Fruit fly (Drosophila melanogaster) whole organism, embryonic: ENCODE measurements around the gene BOD1.

Source experiments
- C15 ChIP-seq: fragments of 200-800 bp; sonication (Bioruptor generic); IDR thresholded peaks from 3 replicates; pipeline ENCODE4 v1.3.6; 2022; ENCODE audit warnings: missing biosample characterization, missing genetic modification characterization
- CG10565 ChIP-seq: fragments of 200-800 bp; sonication (Bioruptor generic); optimal IDR thresholded peaks from 3 replicates; lab custom pipeline; 2016; ENCODE audit warnings: missing biosample characterization, mild to moderate bottlenecking, missing genetic modification characterization
- CG11247 ChIP-seq: fragments of 200-800 bp; sonication (Bioruptor generic); IDR thresholded peaks from 2 replicates; pipeline ENCODE4 v1.3.6; 2022; ENCODE audit warnings: missing biosample characterization, missing genetic modification characterization
- CG12071 ChIP-seq: fragments of 200-800 bp; sonication (Bioruptor generic); optimal IDR thresholded peaks from 3 replicates; lab custom pipeline; 2018; ENCODE audit warnings: missing biosample characterization, mild to moderate bottlenecking, missing genetic modification characterization
- CG12391 ChIP-seq: fragments of 200-800 bp; sonication (Bioruptor generic); optimal IDR thresholded peaks from 3 replicates; lab custom pipeline; 2018; ENCODE audit warnings: missing biosample characterization, mild to moderate bottlenecking, missing genetic modification characterization, moderate library complexity
- CG15011 ChIP-seq: fragments of 200-800 bp; sonication (Bioruptor generic); optimal IDR thresholded peaks from 3 replicates; lab custom pipeline; 2018; ENCODE audit warnings: missing biosample characterization, mild to moderate bottlenecking, missing genetic modification characterization
- CG1529 ChIP-seq: fragments of 200-800 bp; sonication (Bioruptor generic); optimal IDR thresholded peaks from 3 replicates; lab custom pipeline; 2018; ENCODE audit warnings: missing biosample characterization, missing genetic modification characterization
- CG18011 ChIP-seq: fragments of 200-800 bp; sonication (Bioruptor generic); optimal IDR thresholded peaks from 2 replicates; lab custom pipeline; 2017; ENCODE audit warnings: missing biosample characterization, missing genetic modification characterization, mild to moderate bottlenecking, moderate library complexity, missing genotype
- CG2875 ChIP-seq: fragments of 200-800 bp; sonication (Bioruptor generic); optimal IDR thresholded peaks from 2 replicates; lab custom pipeline; 2017; ENCODE audit warnings: missing biosample characterization, mild to moderate bottlenecking, missing genetic modification characterization, missing genetic modification reagents
- CG34376 ChIP-seq: fragments of 200-800 bp; sonication (Bioruptor generic); optimal IDR thresholded peaks from 2 replicates; lab custom pipeline; 2018; ENCODE audit warnings: missing biosample characterization, mild to moderate bottlenecking, missing genetic modification characterization
- CG3726 ChIP-seq: fragments of 200-800 bp; sonication (Bioruptor generic); IDR thresholded peaks from 3 replicates; pipeline ENCODE4, ENCODE4 v1.3.6; 2022; ENCODE audit warnings: missing biosample characterization, missing genetic modification characterization
- CG3995 ChIP-seq: fragments of 200-800 bp; sonication (Bioruptor generic); optimal IDR thresholded peaks from 3 replicates; lab custom pipeline; 2016; ENCODE audit warnings: missing biosample characterization, missing genetic modification characterization
- CG6683 ChIP-seq: fragments of 200-800 bp; sonication (Bioruptor generic); optimal IDR thresholded peaks from 2 replicates; lab custom pipeline; 2017; ENCODE audit warnings: missing biosample characterization, mild to moderate bottlenecking, missing genetic modification characterization, missing genetic modification reagents
- CG6689 ChIP-seq: fragments of 200-800 bp; sonication (Bioruptor generic); IDR thresholded peaks from 2 replicates; pipeline ENCODE4 v1.3.6; 2022; ENCODE audit warnings: missing biosample characterization, missing genetic modification characterization
- CG6765 ChIP-seq: fragments of 200-800 bp; sonication (Bioruptor generic); optimal IDR thresholded peaks from 3 replicates; lab custom pipeline; 2017; ENCODE audit warnings: missing biosample characterization, mild to moderate bottlenecking, missing genetic modification characterization
- CG6791 ChIP-seq: fragments of 200-800 bp; sonication (Bioruptor generic); IDR thresholded peaks from 3 replicates; pipeline ENCODE4 v1.3.6; 2022; ENCODE audit warnings: missing biosample characterization, missing genetic modification characterization; ENCODE audit not compliant: partially characterized antibody
- CG6854 ChIP-seq: fragments of 200-800 bp; sonication (Bioruptor generic); optimal IDR thresholded peaks from 3 replicates; lab custom pipeline; 2017; ENCODE audit warnings: missing biosample characterization, mild to moderate bottlenecking, missing genetic modification characterization
- CG8765 ChIP-seq: fragments of 200-800 bp; sonication (Bioruptor generic); IDR thresholded peaks from 2 replicates; pipeline ENCODE4 v1.3.6; 2022; ENCODE audit warnings: missing biosample characterization, missing genetic modification characterization
- CG9215 ChIP-seq: fragments of 200-800 bp; sonication (Bioruptor generic); IDR thresholded peaks from 2 replicates; pipeline ENCODE4 v1.3.6; 2022; ENCODE audit warnings: missing biosample characterization, missing genetic modification characterization
- CTCF ChIP-seq: fragments of 200-800 bp; sonication (Bioruptor generic); optimal IDR thresholded peaks from 2 replicates; lab custom pipeline; 2017; ENCODE audit warnings: missing biosample characterization, mild to moderate bottlenecking, missing genetic modification characterization, moderate library complexity
- Chrac-16 ChIP-seq: fragments of 200-800 bp; sonication (Bioruptor generic); optimal IDR thresholded peaks from 3 replicates; lab custom pipeline; 2016; ENCODE audit warnings: missing biosample characterization, missing genetic modification characterization
- Dip3 ChIP-seq: fragments of 200-800 bp; sonication (Bioruptor generic); optimal IDR thresholded peaks from 3 replicates; lab custom pipeline; 2016; ENCODE audit warnings: missing biosample characterization, missing genetic modification characterization
- Fer1 ChIP-seq: fragments of 200-800 bp; sonication (Bioruptor generic); optimal IDR thresholded peaks from 2 replicates; lab custom pipeline; 2017; ENCODE audit warnings: missing biosample characterization, mild to moderate bottlenecking, missing genetic modification characterization
- Jarid2 ChIP-seq: fragments of 200-800 bp; sonication (Bioruptor generic); optimal IDR thresholded peaks from 3 replicates; lab custom pipeline; 2017; ENCODE audit warnings: mild to moderate bottlenecking, missing biosample characterization, missing genetic modification reagents, missing genetic modification characterization
- Lhr ChIP-seq: fragments of 200-800 bp; sonication (Bioruptor generic); optimal IDR thresholded peaks from 3 replicates; lab custom pipeline; 2017; ENCODE audit warnings: mild to moderate bottlenecking, missing biosample characterization, missing genetic modification reagents, missing genetic modification characterization
- Nf-YC ChIP-seq: fragments of 200-800 bp; optimal IDR thresholded peaks from 3 replicates; lab custom pipeline; 2019; ENCODE audit warnings: missing biosample characterization, mild to moderate bottlenecking, missing genetic modification characterization, moderate library complexity
- NfI ChIP-seq: fragments of 200-800 bp; sonication (Bioruptor generic); optimal IDR thresholded peaks from 3 replicates; lab custom pipeline; 2018; ENCODE audit warnings: missing biosample characterization, mild to moderate bottlenecking, missing genetic modification characterization, moderate library complexity
- PHDP ChIP-seq: fragments of 200-800 bp; sonication (Bioruptor generic); optimal IDR thresholded peaks from 3 replicates; lab custom pipeline; 2018; ENCODE audit warnings: missing biosample characterization, mild to moderate bottlenecking, missing genetic modification characterization, moderate library complexity
- Ptx1 ChIP-seq: fragments of 200-800 bp; sonication (Bioruptor generic); IDR thresholded peaks from 2 replicates; pipeline ENCODE4 v1.3.6; 2022; ENCODE audit warnings: missing biosample characterization, missing genetic modification characterization
- ase ChIP-seq: fragments of 200-800 bp; sonication (Bioruptor generic); IDR thresholded peaks from 3 replicates; pipeline ENCODE4 v1.3.6; 2022; ENCODE audit warnings: missing biosample characterization, missing genetic modification characterization
- az2 ChIP-seq: fragments of 200-800 bp; sonication (Bioruptor generic); optimal IDR thresholded peaks from 3 replicates; lab custom pipeline; 2016; ENCODE audit warnings: missing biosample characterization, missing genetic modification characterization
- cad ChIP-seq: fragments of >200 bp; optimal IDR thresholded peaks from 2 replicates; lab custom pipeline; 2017; ENCODE audit warnings: missing biosample characterization, missing genetic modification characterization
- crol ChIP-seq: fragments of 200-800 bp; sonication (Bioruptor generic); IDR thresholded peaks from 2 replicates; pipeline ENCODE4 v1.3.6; 2022; ENCODE audit warnings: missing biosample characterization, missing genetic modification characterization
- da ChIP-seq: fragments of 200-800 bp; sonication (Bioruptor generic); optimal IDR thresholded peaks from 2 replicates; lab custom pipeline; 2016; ENCODE audit warnings: missing biosample characterization, missing genetic modification characterization
- fd3F ChIP-seq: fragments of 200-800 bp; sonication (Bioruptor generic); optimal IDR thresholded peaks from 2 replicates; lab custom pipeline; 2018; ENCODE audit warnings: missing biosample characterization, mild to moderate bottlenecking, missing genetic modification characterization, moderate library complexity
- fu2 ChIP-seq: fragments of 200-800 bp; sonication (Bioruptor generic); optimal IDR thresholded peaks from 2 replicates; lab custom pipeline; 2016; ENCODE audit warnings: missing biosample characterization, missing genetic modification characterization
- gce ChIP-seq: fragments of 200-800 bp; sonication (Bioruptor generic); IDR thresholded peaks from 3 replicates; pipeline ENCODE4 v1.3.6; 2022; ENCODE audit warnings: missing biosample characterization, missing genetic modification characterization
- gcm ChIP-seq: fragments of 200-800 bp; sonication (Bioruptor generic); optimal IDR thresholded peaks from 2 replicates; lab custom pipeline; 2019; ENCODE audit warnings: missing biosample characterization, mild to moderate bottlenecking, missing genetic modification characterization, moderate library complexity
- hb ChIP-seq: fragments of 200-800 bp; sonication (Bioruptor generic); IDR thresholded peaks from 3 replicates; pipeline ENCODE4 v1.3.6; 2022; ENCODE audit warnings: missing biosample characterization, missing genetic modification characterization; ENCODE audit not compliant: partially characterized antibody
- inv ChIP-seq: fragments of 200-800 bp; sonication (Bioruptor generic); IDR thresholded peaks from 2 replicates; pipeline ENCODE4 v1.3.6; 2022; ENCODE audit warnings: missing biosample characterization, missing genetic modification characterization; ENCODE audit not compliant: partially characterized antibody
- mirr ChIP-seq: fragments of 200-800 bp; sonication (Bioruptor generic); optimal IDR thresholded peaks from 3 replicates; lab custom pipeline; 2018; ENCODE audit warnings: missing biosample characterization, mild to moderate bottlenecking, missing genetic modification characterization
- run ChIP-seq: fragments of 200-800 bp; sonication (Bioruptor generic); optimal IDR thresholded peaks from 3 replicates; lab custom pipeline; 2018; ENCODE audit warnings: missing biosample characterization, mild to moderate bottlenecking, missing genetic modification characterization
- salm ChIP-seq: fragments of 200-800 bp; sonication (Bioruptor generic); optimal IDR thresholded peaks from 2 replicates; lab custom pipeline; 2018; ENCODE audit warnings: missing biosample characterization, mild to moderate bottlenecking, missing genetic modification characterization
- shn ChIP-seq: fragments of 200-800 bp; sonication (Bioruptor generic); optimal IDR thresholded peaks from 3 replicates; lab custom pipeline; 2016; ENCODE audit warnings: missing biosample characterization, missing genetic modification characterization
- slbo ChIP-seq: fragments of 200-800 bp; sonication (Bioruptor generic); IDR thresholded peaks from 2 replicates; pipeline ENCODE4 v1.3.6; 2022; ENCODE audit warnings: missing biosample characterization, missing genetic modification characterization
- sna ChIP-seq: fragments of 200-800 bp; sonication (Bioruptor generic); IDR thresholded peaks from 2 replicates; pipeline ENCODE4 v1.3.6; 2022; ENCODE audit warnings: missing biosample characterization, missing genetic modification characterization; ENCODE audit not compliant: partially characterized antibody
- so ChIP-seq: fragments of 200-800 bp; sonication (Bioruptor generic); IDR thresholded peaks from 3 replicates; pipeline ENCODE4 v1.3.6; 2022; ENCODE audit warnings: missing biosample characterization, missing genetic modification characterization
- tll ChIP-seq, 2 experiments: fragments of 200-800 bp in 1 of 2; fragments of >200 bp in 1 of 2; sonication (Bioruptor generic) in 1 of 2; optimal IDR thresholded peaks; 2 replicates each; lab custom pipeline; 2017 to 2019; ENCODE audit warnings: missing biosample characterization in 2 of 2, missing genetic modification characterization in 2 of 2, mild to moderate bottlenecking in 1 of 2, moderate library complexity in 1 of 2
- wek ChIP-seq: fragments of 200-800 bp; sonication (Bioruptor generic); optimal IDR thresholded peaks from 3 replicates; lab custom pipeline; 2018; ENCODE audit warnings: missing biosample characterization, mild to moderate bottlenecking, missing genetic modification characterization, moderate library complexity
- zen ChIP-seq: fragments of 200-800 bp; sonication (Bioruptor generic); optimal IDR thresholded peaks from 3 replicates; lab custom pipeline; 2018; ENCODE audit warnings: missing biosample characterization, mild to moderate bottlenecking, missing genetic modification characterization, moderate library complexity

Gene BOD1

DNA sequence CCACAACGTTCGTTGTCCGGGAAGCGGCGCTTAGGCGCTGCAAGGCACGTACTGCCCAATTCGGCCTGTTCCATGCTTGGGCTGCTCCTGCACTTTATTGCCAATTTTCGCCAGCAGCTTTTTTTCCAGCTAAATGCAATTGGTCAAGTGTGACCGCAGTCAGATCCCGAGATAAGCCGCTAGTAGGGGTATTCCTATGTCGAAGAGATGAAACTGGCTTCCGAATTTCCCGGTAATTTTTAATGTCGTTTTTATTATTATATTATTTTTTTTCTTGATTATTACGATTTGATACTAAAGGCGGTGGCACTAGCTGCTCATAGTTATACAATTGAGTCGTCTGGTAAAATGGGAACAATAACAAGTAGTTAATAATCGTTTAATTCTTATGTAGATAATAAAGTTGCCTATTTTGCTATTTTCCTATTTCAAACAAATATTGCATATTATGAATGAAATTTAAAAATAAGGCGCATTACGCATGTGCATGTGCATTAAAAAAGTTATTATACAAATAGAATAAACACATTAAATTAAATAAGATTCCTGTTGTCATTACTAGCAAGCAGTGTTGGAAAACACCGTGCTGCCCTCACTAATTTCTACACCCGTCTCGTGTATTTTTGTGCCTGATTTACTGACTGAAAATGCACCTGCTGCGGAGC is 21.6 kb upstream of the BOD1 start, which contains the start of the genes CG5003 and mRpS22 (continued):
- TF ChIP-seq CG6854 (GFP tag; lab: Kevin White, UChicago) (no peak), CG6791 (GFP tag; lab: Robert Waterston, UW) (no peak), crol (GFP tag; lab: Robert Waterston, UW) (no peak), az2 (GFP tag; lab: Kevin White, UChicago) (peak; percentile 58), sna (GFP tag; lab: Robert Waterston, UW) (no peak), NfI (peak; percentile 58), Ptx1 (no peak), CG34376 (peak; percentile 20), CG15011 (GFP tag; lab: Kevin White, UChicago) (no peak), CG8765 (0 out of 2 replicates have a peak, but pooled peaks have one; percentile 5), CG11247 (GFP tag; lab: Robert Waterston, UW) (no peak; the same call in 1 of the 2 replicates), ase (GFP tag; lab: Robert Waterston, UW) (0 out of 3 replicates have a peak, but pooled peaks have one; percentile 8), CG3995 (peak; percentile 26), cad (GFP tag; lab: Kevin White, UChicago) (no peak), CTCF (GFP tag; lab: Kevin White, UChicago) (no peak), PHDP (tag; lab: Kevin White, UChicago) (peak; percentile 44), CG3726 (GFP tag; lab: Robert Waterston, UW) (no peak), CG10565 (GFP tag; lab: Kevin White, UChicago) (no peak), C15 (GFP tag; lab: Robert Waterston, UW) (no peak), shn (no peak), wek (GFP tag; lab: Kevin White, UChicago) (peak; percentile 94), CG12071 (GFP tag; lab: Kevin White, UChicago) (no peak), Nf-YC (tag; lab: Kevin White, UChicago) (peak; percentile 73), Jarid2 (peak; percentile 17), Chrac-16 (GFP tag; lab: Kevin White, UChicago) (peak; percentile 59), CG1529 (no peak), so (GFP tag; lab: Robert Waterston, UW) (no peak), CG6689 (GFP tag; lab: Robert Waterston, UW) (peak; percentile 69), CG6683 (no peak), hb (GFP tag; lab: Robert Waterston, UW) (no peak), Lhr (GFP tag; lab: Kevin White, UChicago) (peak; percentile 24), Fer1 (GFP tag; lab: Kevin White, UChicago) (peak; percentile 47), CG2875 (peak; percentile 14), gce (GFP tag; lab: Robert Waterston, UW) (no peak), salm (tag; lab: Kevin White, UChicago) (no peak), inv (0 out of 2 replicates have a peak, but pooled peaks have one; percentile 30), fu2 (GFP tag; lab: Kevin White, UChicago) (no peak), CG9215 (GFP tag; lab: Robert Waterston, UW) (peak; percentile 45), zen (tag; lab: Kevin White, UChicago) (peak; percentile 48), slbo (GFP tag; lab: Robert Waterston, UW) (peak; percentile 72), CG18011 (GFP tag; lab: Kevin White, UChicago) (peak; percentile 31), mirr (peak; percentile 3), run (no peak), CG6765 (GFP tag; lab: Kevin White, UChicago) (no peak), da (no peak), Dip3 (GFP tag; lab: Kevin White, UChicago) (peak; percentile 6), CG12391 (tag; lab: Kevin White, UChicago) (peak; percentile 81), fd3F (peak; percentile 35), tll (GFP tag; optimal IDR thresholded peaks at IDR 0.05; lab: Kevin White, UChicago) (no peak), gcm (GFP tag; lab: Kevin White, UChicago) (no peak)
